Fruit fly (Drosophila melanogaster): Measurements from ENCODE around the gene Usp1.

- no peak for TF ChIP-seq CTCF (optimal IDR thresholded peaks at IDR 0.05)
- TF ChIP-seq CG8478 (optimal IDR thresholded peaks at IDR 0.05): no peak
Observed at dm6 chr3R:29265075-29265474, 36.1 kb downstream of the Usp1 start.
